Worm (Caenorhabditis elegans) whole organism, L3 larva: ENCODE results near the gene Y57A10A.29.
A peak's percentile ranks its signal among the peaks of the same experiment; 100 is the strongest.

Experiments used
- R02D3.7 ChIP-seq: fragments of 150-350 bp; optimal IDR thresholded peaks from 2 replicates; lab custom pipeline; 2014; ENCODE audit warnings: missing biosample characterization, missing genetic modification characterization
- ZK546.5 ChIP-seq: sonication (generic microtip); optimal IDR thresholded peaks from 2 replicates; lab custom pipeline; 2017; ENCODE audit warnings: missing biosample characterization, missing genetic modification characterization
- aly-2 ChIP-seq: fragments of 150-350 bp; optimal IDR thresholded peaks from 2 replicates; lab custom pipeline; 2014; ENCODE audit warnings: missing biosample characterization, missing genetic modification characterization
- ama-1 ChIP-seq: fragments of 150-350 bp; optimal IDR thresholded peaks from 2 replicates; lab custom pipeline; 2018
- ceh-16 ChIP-seq: sonication (generic microtip); optimal IDR thresholded peaks from 2 replicates; lab custom pipeline; 2017; ENCODE audit warnings: missing biosample characterization, missing genetic modification characterization
- ceh-28 ChIP-seq: fragments of 150-350 bp; optimal IDR thresholded peaks from 2 replicates; lab custom pipeline; 2014; ENCODE audit warnings: missing biosample characterization, missing genetic modification reagents, missing genetic modification characterization
- ceh-82 ChIP-seq: fragments of 150-350 bp; optimal IDR thresholded peaks from 2 replicates; lab custom pipeline; 2014; ENCODE audit warnings: missing biosample characterization, missing genetic modification characterization
- egl-5 ChIP-seq: fragments of 150-350 bp; optimal IDR thresholded peaks from 2 replicates; lab custom pipeline; 2017; ENCODE audit warnings: missing biosample characterization, missing genetic modification reagents, missing genetic modification characterization, inconsistent platforms
- elt-1 ChIP-seq: fragments of 150-350 bp; optimal IDR thresholded peaks from 2 replicates; lab custom pipeline; 2014; ENCODE audit warnings: missing biosample characterization, missing genetic modification characterization
- elt-2 ChIP-seq: sonication (generic microtip); optimal IDR thresholded peaks from 2 replicates; lab custom pipeline; 2016; ENCODE audit warnings: missing genetic modification reagents, mild to moderate bottlenecking, missing genetic modification characterization, missing compliant biosample characterization
- elt-3 ChIP-seq, 3 experiments: fragments of 150-350 bp in 1 of 3; sonication (generic microtip) in 2 of 3; optimal IDR thresholded peaks; 2 replicates in 2 of 3; 4 replicates in 1 of 3; lab custom pipeline; 2014 to 2017; ENCODE audit warnings: missing biosample characterization in 3 of 3, missing genetic modification characterization in 3 of 3
- fos-1 ChIP-seq: fragments of 150-350 bp; optimal IDR thresholded peaks from 2 replicates; lab custom pipeline; 2014; ENCODE audit warnings: missing biosample characterization, missing genetic modification characterization
- hmg-11 ChIP-seq: sonication (generic microtip); optimal IDR thresholded peaks from 2 replicates; lab custom pipeline; 2016; ENCODE audit warnings: missing genetic modification characterization, missing compliant biosample characterization
- jun-1 ChIP-seq: fragments of 150-350 bp; optimal IDR thresholded peaks from 2 replicates; lab custom pipeline; 2014; ENCODE audit warnings: missing biosample characterization, missing genetic modification reagents, missing genetic modification characterization
- lin-39 ChIP-seq: fragments of 150-350 bp; optimal IDR thresholded peaks from 2 replicates; lab custom pipeline; 2018; ENCODE audit warnings: missing biosample characterization, missing genetic modification reagents, missing genetic modification characterization
- mdl-1 ChIP-seq: fragments of 150-350 bp; optimal IDR thresholded peaks from 2 replicates; lab custom pipeline; 2014; ENCODE audit warnings: missing biosample characterization, missing genetic modification characterization
- mml-1 ChIP-seq: fragments of 150-350 bp; sonication (generic microtip); optimal IDR thresholded peaks from 3 replicates; lab custom pipeline; 2014; ENCODE audit warnings: missing biosample characterization, missing genetic modification characterization
- nhr-11 ChIP-seq: fragments of 150-350 bp; optimal IDR thresholded peaks from 2 replicates; lab custom pipeline; 2014; ENCODE audit warnings: missing biosample characterization, missing genetic modification characterization
- nhr-12 ChIP-seq: fragments of 150-350 bp; optimal IDR thresholded peaks from 2 replicates; lab custom pipeline; 2014; ENCODE audit warnings: missing biosample characterization, missing genetic modification characterization
- nhr-23 ChIP-seq: fragments of 150-350 bp; optimal IDR thresholded peaks from 2 replicates; lab custom pipeline; 2014; ENCODE audit warnings: missing biosample characterization, missing genetic modification reagents, missing genetic modification characterization
- nhr-237 ChIP-seq: fragments of 150-350 bp; optimal IDR thresholded peaks from 2 replicates; lab custom pipeline; 2014; ENCODE audit warnings: missing biosample characterization, missing genetic modification characterization
- nhr-25 ChIP-seq: sonication (generic microtip); optimal IDR thresholded peaks from 2 replicates; lab custom pipeline; 2017; ENCODE audit warnings: missing biosample characterization, missing genetic modification characterization
- nhr-43 ChIP-seq: sonication (generic microtip); optimal IDR thresholded peaks from 2 replicates; lab custom pipeline; 2016; ENCODE audit warnings: mild to moderate bottlenecking, missing genetic modification characterization, missing compliant biosample characterization; ENCODE audit not compliant: poor library complexity, severe bottlenecking
- nhr-77 ChIP-seq: fragments of 150-350 bp; optimal IDR thresholded peaks from 2 replicates; lab custom pipeline; 2014; ENCODE audit warnings: missing biosample characterization, missing genetic modification characterization
- pha-4 ChIP-seq: fragments of 150-350 bp; optimal IDR thresholded peaks from 2 replicates; lab custom pipeline; 2014; ENCODE audit warnings: missing biosample characterization, missing genetic modification reagents, missing genetic modification characterization
- pqm-1 ChIP-seq: fragments of 150-350 bp; optimal IDR thresholded peaks from 2 replicates; lab custom pipeline; 2017; ENCODE audit warnings: missing biosample characterization, missing genetic modification characterization, inconsistent platforms
- snpc-4 ChIP-seq: fragments of 150-350 bp; optimal IDR thresholded peaks from 2 replicates; lab custom pipeline; 2014; ENCODE audit warnings: missing biosample characterization, missing genetic modification characterization
- unc-62 ChIP-seq: fragments of 150-350 bp; sonication (generic microtip); optimal IDR thresholded peaks from 4 replicates; lab custom pipeline; 2014; ENCODE audit warnings: missing biosample characterization, missing genetic modification reagents, missing genetic modification characterization
- zag-1 ChIP-seq: fragments of 150-350 bp; optimal IDR thresholded peaks from 2 replicates; lab custom pipeline; 2014; ENCODE audit warnings: missing biosample characterization, missing genetic modification characterization
- ztf-11 ChIP-seq: fragments of 150-350 bp; optimal IDR thresholded peaks from 2 replicates; lab custom pipeline; 2014; ENCODE audit warnings: missing biosample characterization, missing genetic modification characterization
- ztf-4 ChIP-seq: fragments of 150-350 bp; optimal IDR thresholded peaks from 2 replicates; lab custom pipeline; 2014; ENCODE audit warnings: missing biosample characterization, missing genetic modification characterization

Y57A10A.29 gene

DNA sequence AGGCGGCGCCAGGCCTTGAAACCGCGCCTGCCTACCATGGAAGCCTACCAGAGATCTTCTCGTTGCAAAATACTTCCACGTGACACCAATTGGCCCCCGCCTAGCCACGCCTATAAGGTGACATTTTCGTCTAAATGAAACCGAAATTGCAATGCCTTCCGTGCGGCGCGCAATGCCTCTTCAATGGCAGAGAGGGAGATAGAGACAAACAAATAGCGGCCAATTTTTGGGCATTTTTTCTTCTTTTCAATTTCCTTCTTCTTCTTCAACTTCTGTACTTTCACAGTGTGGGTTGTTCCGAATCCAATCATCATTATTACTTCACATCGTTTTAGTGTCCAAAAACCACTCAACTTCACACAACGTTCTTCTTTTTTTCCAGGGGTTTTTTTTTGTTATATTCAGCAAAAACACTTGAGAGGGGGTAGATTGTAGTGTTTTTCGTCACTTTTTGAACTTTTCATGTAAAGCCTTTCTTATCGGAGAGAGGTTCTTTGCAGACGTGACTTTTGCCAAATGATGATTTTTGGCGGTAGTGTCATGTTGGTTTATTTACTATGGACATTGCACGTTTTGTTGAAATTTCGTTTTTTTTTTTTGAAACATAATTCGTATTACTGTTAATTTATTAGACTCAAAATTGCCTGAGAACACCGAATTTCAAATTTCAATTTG, 18.1 kb upstream of the Y57A10A.29 start:
- no peak for TF ChIP-seq nhr-77
- peak; percentile 2 for TF ChIP-seq elt-2 (tag; lab: Kevin White, UChicago)
- peak; percentile 11 for TF ChIP-seq pha-4 (tag; lab: Kevin White, UChicago)
- peak; percentile 14 for TF ChIP-seq nhr-25
- TF ChIP-seq ztf-11 (tag; lab: Kevin White, UChicago), result no peak
- peak; percentile 16 for TF ChIP-seq ama-1 (lab: Kevin White, UChicago)
- no peak for TF ChIP-seq ZK546.5 (tag; lab: Kevin White, UChicago)
- TF ChIP-seq, all 47 proteins: peak for 4

- TF ChIP-seq unc-62 (GFP tag; lab: Kevin White, UChicago), result peak; percentile 10
- peak; percentile 99 for TF ChIP-seq nhr-25
- peak; percentile 63 for TF ChIP-seq nhr-23 (tag; lab: Kevin White, UChicago)
- TF ChIP-seq elt-3 (tag; optimal IDR thresholded peaks at IDR 0.05; lab: Kevin White, UChicago), result peak in 1 of 3 experiments; percentile 34
- TF ChIP-seq mml-1 (tag; lab: Kevin White, UChicago), result no peak
- peak; percentile 15 for TF ChIP-seq hmg-11 (tag; lab: Kevin White, UChicago)
- no peak for TF ChIP-seq zag-1 (tag; lab: Kevin White, UChicago)
- TF ChIP-seq elt-1 (tag; lab: Kevin White, UChicago), result peak; percentile 65
Measured at ce11 chrII:12262567-12262966, 16.8 kb upstream of the Y57A10A.29 start.

DNA sequence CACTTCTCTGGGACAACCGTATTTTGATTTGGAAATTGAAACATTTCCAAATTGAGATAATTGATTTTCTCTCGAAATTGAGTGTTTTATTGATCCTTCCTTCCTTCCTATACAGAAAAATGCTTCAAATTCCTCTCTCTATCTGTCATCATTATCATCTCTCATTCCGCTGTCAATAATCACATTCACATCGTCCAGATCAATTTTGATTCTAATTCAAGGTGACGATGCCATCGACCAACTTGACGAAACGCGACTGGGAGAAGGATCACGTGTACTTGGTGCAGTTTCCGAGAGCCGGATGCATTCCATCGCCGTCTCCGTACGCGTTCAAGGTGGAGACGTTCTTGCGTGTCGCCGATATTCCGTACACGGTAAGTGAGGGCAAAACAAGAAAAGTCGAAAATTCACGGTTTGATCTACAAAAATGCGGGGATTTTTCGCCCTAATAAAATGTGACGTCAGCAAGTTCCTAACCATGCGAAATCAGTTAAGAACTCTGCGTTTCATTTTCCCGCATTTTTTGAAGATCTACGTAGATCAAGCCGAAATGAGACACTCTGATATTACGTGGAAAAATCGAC, 15.3 kb upstream of the Y57A10A.29 start, which contains the start of gene faxc-1:
faxc-1 (plus strand) TSS at position 222 of the 584 bp plus-strand sequence.
- TF ChIP-seq nhr-25 (peak; percentile 22), nhr-77 (no peak), ceh-82 (tag; lab: Kevin White, UChicago) (no peak), mdl-1 (tag; lab: Kevin White, UChicago) (no peak), unc-62 (GFP tag; lab: Kevin White, UChicago) (peak; percentile 12), snpc-4 (tag; lab: Kevin White, UChicago) (no peak)

DNA sequence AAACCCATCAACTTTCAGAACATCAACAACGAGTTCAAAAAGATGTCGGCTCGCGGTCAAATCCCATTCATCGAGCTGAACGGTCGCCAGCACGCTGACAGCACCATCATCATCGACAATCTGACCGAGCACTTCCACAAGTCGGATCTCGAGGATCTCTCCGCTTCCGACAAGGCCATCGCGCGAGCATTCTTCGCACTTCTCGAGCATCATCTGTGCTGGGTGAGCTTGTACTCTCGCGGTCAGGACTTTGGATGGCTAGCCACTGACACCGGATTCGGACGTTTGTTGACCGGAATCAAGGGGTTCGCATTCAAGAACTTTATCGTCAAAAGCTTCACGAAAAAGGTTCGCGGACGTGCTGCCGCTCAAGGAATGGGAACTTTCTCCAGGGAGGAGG, 14.5 kb upstream of the Y57A10A.29 start:
- TF ChIP-seq nhr-237 (tag; lab: Kevin White, UChicago) (no peak), zag-1 (tag; lab: Kevin White, UChicago) (no peak), hmg-11 (tag; lab: Kevin White, UChicago) (no peak), fos-1 (tag; lab: Kevin White, UChicago) (no peak), nhr-43 (tag; lab: Kevin White, UChicago) (no peak), pqm-1 (tag; lab: Kevin White, UChicago) (no peak), mml-1 (tag; lab: Kevin White, UChicago) (no peak), egl-5 (tag; lab: Kevin White, UChicago) (no peak), elt-1 (tag; lab: Kevin White, UChicago) (no peak), ceh-82 (tag; lab: Kevin White, UChicago) (no peak), nhr-77 (no peak)

DNA sequence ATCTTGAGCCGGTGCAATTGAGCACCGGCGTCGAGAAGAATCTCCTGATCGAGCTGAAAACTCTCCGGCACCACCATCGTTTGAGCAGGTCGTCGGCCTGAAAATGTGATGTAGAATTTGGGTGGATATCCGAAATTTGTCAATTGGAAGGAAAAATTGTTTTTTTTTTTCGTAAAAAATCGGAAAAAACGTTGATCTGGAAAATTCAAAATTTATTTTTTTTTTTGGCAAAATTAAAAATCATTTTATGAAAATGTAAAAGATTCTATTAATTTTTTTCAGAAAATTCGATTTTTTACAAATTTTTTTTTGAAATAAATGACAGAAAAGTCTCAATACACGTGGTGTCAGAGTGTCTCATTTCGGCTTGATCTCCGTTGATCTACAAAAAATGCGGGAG, 13.2 kb upstream of the Y57A10A.29 start, which contains the start of gene tric-1B.1:
tric-1B.1 (minus strand) TSS at position 101 of the 400 bp plus-strand sequence.
- TF ChIP-seq ceh-16 (no peak), ceh-28 (tag; lab: Kevin White, UChicago) (no peak), pha-4 (tag; lab: Kevin White, UChicago) (no peak), aly-2 (tag; lab: Kevin White, UChicago) (no peak), ztf-11 (tag; lab: Kevin White, UChicago) (no peak), elt-1 (tag; lab: Kevin White, UChicago) (no peak), pqm-1 (tag; lab: Kevin White, UChicago) (no peak), nhr-77 (no peak), nhr-12 (tag; lab: Kevin White, UChicago) (no peak), zag-1 (tag; lab: Kevin White, UChicago) (no peak), ztf-4 (tag; lab: Kevin White, UChicago) (no peak), nhr-11 (tag; lab: Kevin White, UChicago) (no peak), unc-62 (GFP tag; lab: Kevin White, UChicago) (no peak), R02D3.7 (no peak), lin-39 (tag; lab: Kevin White, UChicago) (no peak), ceh-82 (tag; lab: Kevin White, UChicago) (no peak), elt-2 (tag; lab: Kevin White, UChicago) (no peak), jun-1 (tag; lab: Kevin White, UChicago) (no peak), hmg-11 (tag; lab: Kevin White, UChicago) (no peak)
